Fruit fly (Drosophila melanogaster) whole organism, embryonic: ENCODE data around the gene Vti1a.

ENCODE experiments used
- Abd-B ChIP-seq: fragments of 200-800 bp; sonication (Bioruptor generic); optimal IDR thresholded peaks from 2 replicates; lab custom pipeline; 2018; ENCODE audit warnings: missing biosample characterization, mild to moderate bottlenecking, missing genetic modification characterization, moderate library complexity
- Asciz ChIP-seq: fragments of 200-800 bp; sonication (Bioruptor generic); optimal IDR thresholded peaks from 2 replicates; lab custom pipeline; 2017; ENCODE audit warnings: missing biosample characterization, mild to moderate bottlenecking, missing genetic modification characterization, missing genetic modification reagents
- Atf3 ChIP-seq: fragments of 200-800 bp; sonication (Bioruptor generic); optimal IDR thresholded peaks from 3 replicates; lab custom pipeline; 2016; ENCODE audit warnings: missing biosample characterization, missing genetic modification characterization
- B-H1 ChIP-seq: fragments of 200-800 bp; sonication (Bioruptor generic); IDR thresholded peaks from 3 replicates; pipeline ENCODE4 v1.3.6; 2022; ENCODE audit warnings: missing biosample characterization, missing genetic modification characterization
- B-H2 ChIP-seq: fragments of 200-800 bp; sonication (Bioruptor generic); optimal IDR thresholded peaks from 2 replicates; lab custom pipeline; 2018; ENCODE audit warnings: missing biosample characterization, mild to moderate bottlenecking, missing genetic modification characterization
- CG1024 ChIP-seq: fragments of 200-800 bp; sonication (Bioruptor generic); IDR thresholded peaks from 2 replicates; pipeline ENCODE4 v1.3.6; 2022; ENCODE audit warnings: missing biosample characterization, missing genetic modification characterization
- CG10431 ChIP-seq: fragments of 200-800 bp; sonication (Bioruptor generic); optimal IDR thresholded peaks from 3 replicates; lab custom pipeline; 2018; ENCODE audit warnings: missing biosample characterization, mild to moderate bottlenecking, missing genetic modification characterization
- CG10462 ChIP-seq: fragments of 200-800 bp; sonication (Bioruptor generic); optimal IDR thresholded peaks from 2 replicates; lab custom pipeline; 2016; ENCODE audit warnings: missing biosample characterization, missing genetic modification characterization
- CG10959 ChIP-seq: fragments of 200-800 bp; sonication (Bioruptor generic); IDR thresholded peaks from 2 replicates; pipeline ENCODE4 v1.3.6; 2022; ENCODE audit warnings: missing biosample characterization, missing genetic modification characterization
- CG12299 ChIP-seq: fragments of 200-800 bp; sonication (Bioruptor generic); optimal IDR thresholded peaks from 2 replicates; lab custom pipeline; 2018; ENCODE audit warnings: missing biosample characterization, mild to moderate bottlenecking, missing genetic modification characterization
- CG1529 ChIP-seq: fragments of 200-800 bp; sonication (Bioruptor generic); optimal IDR thresholded peaks from 3 replicates; lab custom pipeline; 2018; ENCODE audit warnings: missing biosample characterization, missing genetic modification characterization
- CG1602 ChIP-seq: fragments of 200-800 bp; sonication (Bioruptor generic); optimal IDR thresholded peaks from 3 replicates; lab custom pipeline; 2016; ENCODE audit warnings: missing biosample characterization, missing genetic modification characterization
- CG17328 ChIP-seq: fragments of 200-800 bp; sonication (Bioruptor generic); IDR thresholded peaks from 2 replicates; pipeline ENCODE4 v1.3.6; 2022; ENCODE audit warnings: missing biosample characterization, missing genetic modification characterization
- CG2875 ChIP-seq: fragments of 200-800 bp; sonication (Bioruptor generic); optimal IDR thresholded peaks from 2 replicates; lab custom pipeline; 2017; ENCODE audit warnings: missing biosample characterization, mild to moderate bottlenecking, missing genetic modification characterization, missing genetic modification reagents
- CG30020 ChIP-seq: fragments of 200-800 bp; optimal IDR thresholded peaks from 2 replicates; lab custom pipeline; 2019; ENCODE audit warnings: missing biosample characterization, mild to moderate bottlenecking, missing genetic modification characterization, moderate library complexity
- CG31388 ChIP-seq: fragments of 200-800 bp; sonication (Bioruptor generic); optimal IDR thresholded peaks from 2 replicates; lab custom pipeline; 2016; ENCODE audit warnings: missing biosample characterization, missing genetic modification characterization
- CG3407 ChIP-seq: fragments of 200-800 bp; sonication (Bioruptor generic); optimal IDR thresholded peaks from 2 replicates; lab custom pipeline; 2018; ENCODE audit warnings: missing biosample characterization, mild to moderate bottlenecking, missing genetic modification characterization
- CG34422 ChIP-seq: fragments of 200-800 bp; sonication (Bioruptor generic); IDR thresholded peaks from 3 replicates; pipeline ENCODE4 v1.3.6; 2022; ENCODE audit warnings: missing biosample characterization, missing genetic modification characterization
- CG4360 ChIP-seq: fragments of 200-800 bp; sonication (Bioruptor generic); IDR thresholded peaks from 2 replicates; pipeline ENCODE4 v1.3.6; 2022; ENCODE audit warnings: missing biosample characterization, missing genetic modification characterization
- CG6254 ChIP-seq: fragments of 200-800 bp; sonication (Bioruptor generic); optimal IDR thresholded peaks from 3 replicates; lab custom pipeline; 2017; ENCODE audit warnings: mild to moderate bottlenecking, missing biosample characterization, missing genetic modification reagents, missing genetic modification characterization
- CG7786 ChIP-seq: fragments of 200-800 bp; sonication (Bioruptor generic); optimal IDR thresholded peaks from 2 replicates; lab custom pipeline; 2016; ENCODE audit warnings: missing biosample characterization, missing genetic modification characterization
- CG8281 ChIP-seq: fragments of 200-800 bp; sonication (Bioruptor generic); optimal IDR thresholded peaks from 2 replicates; lab custom pipeline; 2018; ENCODE audit warnings: missing biosample characterization, mild to moderate bottlenecking, missing genetic modification characterization, moderate library complexity
- Dbx ChIP-seq: fragments of 200-800 bp; sonication (Bioruptor generic); IDR thresholded peaks from 3 replicates; pipeline ENCODE4 v1.3.6; 2022; ENCODE audit warnings: missing biosample characterization, missing genetic modification characterization
- Fer1 ChIP-seq: fragments of 200-800 bp; sonication (Bioruptor generic); optimal IDR thresholded peaks from 2 replicates; lab custom pipeline; 2017; ENCODE audit warnings: missing biosample characterization, mild to moderate bottlenecking, missing genetic modification characterization
- H15 ChIP-seq: fragments of 200-800 bp; sonication (Bioruptor generic); IDR thresholded peaks from 3 replicates; pipeline ENCODE4 v1.3.6; 2022; ENCODE audit warnings: missing biosample characterization, missing genetic modification characterization
- Lpt ChIP-seq: fragments of >200 bp; optimal IDR thresholded peaks from 2 replicates; lab custom pipeline; 2018; ENCODE audit warnings: missing biosample characterization, missing genetic modification characterization
- Max ChIP-seq: fragments of 200-800 bp; sonication (Bioruptor generic); optimal IDR thresholded peaks from 2 replicates; lab custom pipeline; 2016; ENCODE audit warnings: missing biosample characterization, mild to moderate bottlenecking, missing genetic modification characterization
- NFAT ChIP-seq: fragments of 200-800 bp; sonication (Bioruptor generic); IDR thresholded peaks from 2 replicates; pipeline ENCODE4 v1.3.6; 2022; ENCODE audit warnings: missing biosample characterization, missing genetic modification characterization
- Optix ChIP-seq: fragments of 200-800 bp; sonication (Bioruptor generic); IDR thresholded peaks from 3 replicates; pipeline ENCODE4 v1.3.6; 2022; ENCODE audit warnings: missing biosample characterization, missing genetic modification characterization
- Scr ChIP-seq: fragments of 200-800 bp; sonication (Bioruptor generic); IDR thresholded peaks from 2 replicates; pipeline ENCODE4 v1.3.6; 2022; ENCODE audit warnings: missing biosample characterization, missing genetic modification characterization; ENCODE audit not compliant: partially characterized antibody
- Sox100B ChIP-seq: fragments of 200-800 bp; sonication (Bioruptor generic); optimal IDR thresholded peaks from 3 replicates; lab custom pipeline; 2018; ENCODE audit warnings: missing biosample characterization, mild to moderate bottlenecking, missing genetic modification characterization
- Xrp1 ChIP-seq: fragments of 200-800 bp; sonication (Bioruptor generic); IDR thresholded peaks from 2 replicates; pipeline ENCODE4 v1.3.6; 2022; ENCODE audit warnings: missing biosample characterization, missing genetic modification characterization
- ac ChIP-seq: fragments of 200-800 bp; sonication (Bioruptor generic); optimal IDR thresholded peaks from 3 replicates; lab custom pipeline; 2017; ENCODE audit warnings: missing biosample characterization, mild to moderate bottlenecking, missing genetic modification characterization
- cas ChIP-seq: fragments of 200-800 bp; sonication (Bioruptor generic); IDR thresholded peaks from 2 replicates; pipeline ENCODE4 v1.3.6; 2022; ENCODE audit warnings: missing biosample characterization, missing genetic modification characterization
- chinmo ChIP-seq: fragments of 200-800 bp; sonication (Bioruptor generic); IDR thresholded peaks from 4 replicates; pipeline ENCODE4 v1.3.6; 2022; ENCODE audit warnings: missing biosample characterization, missing genetic modification characterization; ENCODE audit not compliant: partially characterized antibody
- crc ChIP-seq: fragments of 200-800 bp; sonication (Bioruptor generic); optimal IDR thresholded peaks from 2 replicates; lab custom pipeline; 2016; ENCODE audit warnings: missing biosample characterization, missing genetic modification characterization
- eve ChIP-seq, 2 experiments: fragments of >200 bp; optimal IDR thresholded peaks; 2 replicates each; lab custom pipeline; 2017; ENCODE audit warnings: missing biosample characterization in 2 of 2, missing genetic modification characterization in 2 of 2
- exex ChIP-seq: fragments of 200-800 bp; sonication (Bioruptor generic); optimal IDR thresholded peaks from 4 replicates; lab custom pipeline; 2018; ENCODE audit warnings: missing biosample characterization, mild to moderate bottlenecking, missing genetic modification characterization, moderate library complexity
- gfzf ChIP-seq: fragments of 200-800 bp; sonication (Bioruptor generic); optimal IDR thresholded peaks from 2 replicates; lab custom pipeline; 2016; ENCODE audit warnings: missing biosample characterization, mild to moderate bottlenecking, missing genetic modification characterization, moderate library complexity
- gt ChIP-seq: fragments of 200-800 bp; sonication (Bioruptor generic); IDR thresholded peaks from 2 replicates; pipeline ENCODE4 v1.3.6; 2022; ENCODE audit warnings: missing biosample characterization, missing genetic modification characterization
- hkb ChIP-seq, 2 experiments: fragments of 200-800 bp in 1 of 2; fragments of >200 bp in 1 of 2; sonication (Bioruptor generic) in 1 of 2; IDR thresholded peaks in 1 of 2; optimal IDR thresholded peaks in 1 of 2; 2 replicates each; pipeline versions ENCODE4 v1.3.6 to Lab custom; 2017 to 2022; ENCODE audit warnings: missing biosample characterization in 1 of 2, missing genetic modification characterization in 1 of 2
- kay ChIP-seq: fragments of 200-800 bp; sonication (Bioruptor generic); optimal IDR thresholded peaks from 2 replicates; lab custom pipeline; 2016; ENCODE audit warnings: missing biosample characterization, missing genetic modification characterization
- nerfin-1 ChIP-seq: fragments of 200-800 bp; sonication (Bioruptor generic); optimal IDR thresholded peaks from 3 replicates; lab custom pipeline; 2019; ENCODE audit warnings: missing biosample characterization, mild to moderate bottlenecking, missing genetic modification characterization, moderate library complexity
- pb ChIP-seq: fragments of 200-800 bp; sonication (Bioruptor generic); optimal IDR thresholded peaks from 3 replicates; lab custom pipeline; 2016; ENCODE audit warnings: missing biosample characterization, missing genetic modification characterization
- pita ChIP-seq: fragments of 200-800 bp; sonication (Bioruptor generic); optimal IDR thresholded peaks from 2 replicates; lab custom pipeline; 2017; ENCODE audit warnings: missing biosample characterization, mild to moderate bottlenecking, missing genetic modification characterization
- salm ChIP-seq: fragments of 200-800 bp; sonication (Bioruptor generic); optimal IDR thresholded peaks from 2 replicates; lab custom pipeline; 2018; ENCODE audit warnings: missing biosample characterization, mild to moderate bottlenecking, missing genetic modification characterization
- so ChIP-seq: fragments of 200-800 bp; sonication (Bioruptor generic); IDR thresholded peaks from 3 replicates; pipeline ENCODE4 v1.3.6; 2022; ENCODE audit warnings: missing biosample characterization, missing genetic modification characterization
- tll ChIP-seq, 2 experiments: fragments of 200-800 bp in 1 of 2; fragments of >200 bp in 1 of 2; sonication (Bioruptor generic) in 1 of 2; optimal IDR thresholded peaks; 2 replicates each; lab custom pipeline; 2017 to 2019; ENCODE audit warnings: missing biosample characterization in 2 of 2, missing genetic modification characterization in 2 of 2, mild to moderate bottlenecking in 1 of 2, moderate library complexity in 1 of 2
- toy ChIP-seq: fragments of 200-800 bp; sonication (Bioruptor generic); IDR thresholded peaks from 2 replicates; pipeline ENCODE4 v1.3.6; 2022; ENCODE audit warnings: missing biosample characterization, missing genetic modification characterization

Vti1a gene

dm6 chr3L:725527-726191 lies 32.9 kb upstream of the Vti1a start (continued):
- TF ChIP-seq Sox100B (GFP tag; lab: Kevin White, UChicago) (peak; percentile 33), CG7786 (GFP tag; lab: Kevin White, UChicago) (peak; percentile 74), CG8281 (tag; lab: Kevin White, UChicago) (peak; percentile 36), Atf3 (peak; percentile 86), crc (peak; percentile 50), Xrp1 (peak; percentile 97), CG1024 (GFP tag; lab: Robert Waterston, UW) (peak; percentile 77), gfzf (no peak), pb (peak; percentile 50), so (0 out of 3 replicates have a peak, but pooled peaks have one; percentile 38), CG2875 (GFP tag; lab: Kevin White, UChicago) (peak; percentile 82), CG6254 (GFP tag; lab: Kevin White, UChicago) (peak; percentile 65), Lpt (GFP tag; lab: Kevin White, UChicago) (no peak), CG10462 (GFP tag; lab: Kevin White, UChicago) (peak; percentile 75), Optix (GFP tag; lab: Robert Waterston, UW) (peak; percentile 83), CG12299 (tag; lab: Kevin White, UChicago) (no peak), B-H1 (GFP tag; lab: Robert Waterston, UW) (0 out of 3 replicates have a peak, but pooled peaks have one; percentile 29), Scr (no peak), CG10431 (GFP tag; lab: Kevin White, UChicago) (peak; percentile 1), NFAT (no peak), exex (tag; lab: Kevin White, UChicago) (no peak), B-H2 (GFP tag; lab: Kevin White, UChicago) (no peak), CG1529 (GFP tag; lab: Kevin White, UChicago) (peak; percentile 68), CG31388 (peak; percentile 71), hkb (optimal IDR thresholded peaks at IDR 0.05; lab: Kevin White, UChicago) (no peak), hkb (GFP tag; IDR thresholded peaks at IDR 0.05; lab: Robert Waterston, UW) (peak; percentile 80), CG3407 (GFP tag; lab: Kevin White, UChicago) (peak; percentile 72), CG1602 (GFP tag; lab: Kevin White, UChicago) (peak; percentile 86), Dbx (GFP tag; lab: Robert Waterston, UW) (no peak), CG30020 (peak; percentile 31), tll (GFP tag; optimal IDR thresholded peaks at IDR 0.05; lab: Kevin White, UChicago) (no peak), Fer1 (GFP tag; lab: Kevin White, UChicago) (no peak), kay (GFP tag; lab: Kevin White, UChicago) (peak; percentile 8), pita (GFP tag; lab: Kevin White, UChicago) (no peak), salm (no peak), cas (GFP tag; lab: Robert Waterston, UW) (no peak), nerfin-1 (peak; percentile 61), CG34422 (GFP tag; lab: Robert Waterston, UW) (peak; percentile 64; the same call in 2 of the 3 replicates), Asciz (peak; percentile 31), chinmo (no peak), CG10959 (GFP tag; lab: Robert Waterston, UW) (peak; percentile 98), CG17328 (peak; percentile 94), CG4360 (GFP tag; lab: Robert Waterston, UW) (0 out of 2 replicates have a peak, but pooled peaks have one; percentile 52), H15 (peak; percentile 71), eve (GFP tag; optimal IDR thresholded peaks at IDR 0.05; lab: Kevin White, UChicago) (peak; percentile 18 to 48), gt (GFP tag; lab: Robert Waterston, UW) (peak; percentile 65; the same call in 1 of the 2 replicates), Max (GFP tag; lab: Kevin White, UChicago) (peak; percentile 66), ac (GFP tag; lab: Kevin White, UChicago) (peak; percentile 93), Abd-B (peak; percentile 66), toy (GFP tag; lab: Robert Waterston, UW) (no peak)
